Fruit fly (Drosophila melanogaster): ENCODE results near the gene CG7049.
A peak's percentile ranks its signal among the peaks of the same experiment; 100 is the strongest.

Gene CG7049

DNA sequence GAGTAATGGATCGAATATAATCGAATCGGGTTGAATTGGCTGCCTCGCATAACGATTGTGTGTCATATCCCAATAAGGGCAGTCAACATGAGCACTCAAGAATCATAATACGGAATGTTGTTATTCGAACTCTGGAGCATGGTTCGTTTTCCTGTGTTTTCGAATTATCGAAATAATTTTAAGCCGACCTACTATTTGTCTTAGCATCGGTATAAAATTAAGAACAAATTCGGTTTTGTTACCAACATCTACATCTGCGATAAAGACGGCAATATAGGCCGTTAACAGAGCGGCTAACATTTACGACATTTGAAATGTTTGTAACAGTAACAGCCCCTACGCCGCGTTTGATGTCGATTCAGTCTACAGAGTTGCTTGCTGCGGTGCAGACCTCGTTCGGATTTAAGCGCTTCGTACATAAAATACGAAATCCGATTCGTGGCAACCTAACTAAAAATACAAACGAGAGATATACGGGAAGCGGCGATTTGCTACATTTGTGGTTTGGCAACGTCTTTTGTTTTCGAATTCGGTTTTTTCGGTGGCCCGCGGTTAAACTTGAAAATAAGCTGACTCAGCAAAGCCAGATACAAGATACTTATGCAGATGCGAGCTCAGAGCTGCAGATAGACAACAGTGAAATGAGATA is 15.5 kb downstream of the CG7049 start:
- TF ChIP-seq CG12605 (GFP tag; IDR thresholded peaks at IDR 0.05) (0 out of 2 replicates have a peak, but pooled peaks have one; percentile 34), CG9948 (tag; optimal IDR thresholded peaks at IDR 0.05) (no peak), Pif1B (GFP tag; optimal IDR thresholded peaks at IDR 0.05) (peak; percentile 3), Snoo (tag; optimal IDR thresholded peaks at IDR 0.05) (peak; percentile 19), fd96Ca (GFP tag; IDR thresholded peaks at IDR 0.05) (0 out of 3 replicates have a peak, but pooled peaks have one; percentile 7), CG8301 (tag; optimal IDR thresholded peaks at IDR 0.05) (no peak), CG10348 (GFP tag; IDR thresholded peaks at IDR 0.05) (no peak), CG15710 (tag; optimal IDR thresholded peaks at IDR 0.05) (no peak), CG13204 (GFP tag; optimal IDR thresholded peaks at IDR 0.05) (no peak), CG4496 (GFP tag; IDR thresholded peaks at IDR 0.05) (no peak), EcR (GFP tag; optimal IDR thresholded peaks at IDR 0.05) (no peak), D1 (tag; optimal IDR thresholded peaks at IDR 0.05) (no peak), rn (GFP tag; IDR thresholded peaks at IDR 0.05) (no peak), gl (tag; optimal IDR thresholded peaks at IDR 0.05) (no peak), Ets98B (GFP tag; IDR thresholded peaks at IDR 0.05) (peak; percentile 11; the same call in 1 of the 2 replicates)

dm6 chr3L:159406-160084 is 16.5 kb downstream of the CG7049 start:
- TF ChIP-seq Pif1A (GFP tag; optimal IDR thresholded peaks at IDR 0.05) (no peak), CG14655 (GFP tag; optimal IDR thresholded peaks at IDR 0.05) (no peak), CG12605 (GFP tag; IDR thresholded peaks at IDR 0.05) (no peak), Ets98B (GFP tag; IDR thresholded peaks at IDR 0.05) (no peak), CG10348 (GFP tag; IDR thresholded peaks at IDR 0.05) (no peak), EcR (GFP tag; optimal IDR thresholded peaks at IDR 0.05) (no peak), Snoo (tag; optimal IDR thresholded peaks at IDR 0.05) (no peak)

DNA sequence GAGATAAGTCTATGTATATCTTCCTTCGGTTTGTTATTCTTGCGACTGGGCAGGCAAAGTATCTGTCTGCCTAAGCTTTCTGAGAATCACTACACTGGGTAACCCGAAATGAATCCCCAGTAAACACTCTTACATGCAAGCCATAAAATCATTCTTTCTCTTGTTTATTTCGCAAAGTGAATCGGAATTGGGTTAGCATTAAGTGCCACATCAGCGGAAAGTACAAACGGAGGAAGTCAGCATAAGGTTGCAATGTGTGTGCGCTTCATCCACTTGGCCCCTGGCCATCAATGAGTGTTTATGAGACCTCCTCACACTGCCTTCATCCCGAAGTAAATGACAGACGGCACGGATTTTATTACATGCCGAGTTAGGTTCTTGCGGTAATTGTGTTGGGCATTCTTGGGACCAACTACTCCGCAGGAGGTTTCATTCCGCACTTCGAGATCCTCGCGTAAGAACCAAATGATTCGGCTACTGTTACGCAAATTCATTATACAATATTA is 18.3 kb downstream of the CG7049 start:
- TF ChIP-seq EcR (GFP tag; optimal IDR thresholded peaks at IDR 0.05) (no peak), CG12605 (GFP tag; IDR thresholded peaks at IDR 0.05) (no peak), CG8159 (tag; optimal IDR thresholded peaks at IDR 0.05) (no peak), CG14655 (GFP tag; optimal IDR thresholded peaks at IDR 0.05) (no peak), CG17806 (tag; optimal IDR thresholded peaks at IDR 0.05) (no peak), CG8301 (tag; optimal IDR thresholded peaks at IDR 0.05) (no peak), gl (tag; optimal IDR thresholded peaks at IDR 0.05) (no peak), fd96Ca (GFP tag; IDR thresholded peaks at IDR 0.05) (no peak)

- TF ChIP-seq Pif1A (GFP tag; optimal IDR thresholded peaks at IDR 0.05), result peak; percentile 18
- no peak for TF ChIP-seq CG8159 (tag; optimal IDR thresholded peaks at IDR 0.05)
- TF ChIP-seq Pif1B (GFP tag; optimal IDR thresholded peaks at IDR 0.05), result peak; percentile 13
Measured at dm6 chr3L:156591-157303, 19.3 kb downstream of the CG7049 start.

- TF ChIP-seq EcR (GFP tag; optimal IDR thresholded peaks at IDR 0.05), result no peak
- TF ChIP-seq CG8159 (tag; optimal IDR thresholded peaks at IDR 0.05), result no peak
- no peak for TF ChIP-seq CG13204 (GFP tag; optimal IDR thresholded peaks at IDR 0.05)
- TF ChIP-seq CG32121 (GFP tag; IDR thresholded peaks at IDR 0.05), result no peak
- no peak for TF ChIP-seq fd96Ca (GFP tag; IDR thresholded peaks at IDR 0.05)
- TF ChIP-seq Snoo (tag; optimal IDR thresholded peaks at IDR 0.05), result no peak
- no peak for TF ChIP-seq Pif1B (GFP tag; optimal IDR thresholded peaks at IDR 0.05)
- no peak for TF ChIP-seq CG34367 (tag; optimal IDR thresholded peaks at IDR 0.05)
- no peak for TF ChIP-seq CG8301 (tag; optimal IDR thresholded peaks at IDR 0.05)
- no peak for TF ChIP-seq CG15710 (tag; optimal IDR thresholded peaks at IDR 0.05)
- TF ChIP-seq gl (tag; optimal IDR thresholded peaks at IDR 0.05), result no peak
- no peak for TF ChIP-seq Pif1A (GFP tag; optimal IDR thresholded peaks at IDR 0.05)
- TF ChIP-seq CG14655 (GFP tag; optimal IDR thresholded peaks at IDR 0.05), result no peak
- no peak for TF ChIP-seq CG17806 (tag; optimal IDR thresholded peaks at IDR 0.05)
- no peak for TF ChIP-seq D1 (tag; optimal IDR thresholded peaks at IDR 0.05)
Measured at dm6 chr3L:153670-154069, 22.4 kb downstream of the CG7049 start.

dm6 chr3L:152489-152888 is 23.5 kb downstream of the CG7049 start, which contains the start of the genes Dic61B and p130CAS:
Gene Dic61B (minus strand): TSS chr3L:152589.
Gene p130CAS (plus strand): TSS chr3L:152884.
- no peak for TF ChIP-seq CG32121 (GFP tag; IDR thresholded peaks at IDR 0.05)
- TF ChIP-seq Ets98B (GFP tag; IDR thresholded peaks at IDR 0.05), result no peak
- TF ChIP-seq EcR (GFP tag; optimal IDR thresholded peaks at IDR 0.05), result no peak
- no peak for TF ChIP-seq fd96Ca (GFP tag; IDR thresholded peaks at IDR 0.05)
- no peak for TF ChIP-seq gl (tag; optimal IDR thresholded peaks at IDR 0.05)
- TF ChIP-seq Snoo (tag; optimal IDR thresholded peaks at IDR 0.05), result no peak
- no peak for TF ChIP-seq D1 (tag; optimal IDR thresholded peaks at IDR 0.05)
- no peak for TF ChIP-seq CG14655 (GFP tag; optimal IDR thresholded peaks at IDR 0.05)
- no peak for TF ChIP-seq CG12605 (GFP tag; IDR thresholded peaks at IDR 0.05)
- TF ChIP-seq CG9948 (tag; optimal IDR thresholded peaks at IDR 0.05), result no peak
- TF ChIP-seq CG10348 (GFP tag; IDR thresholded peaks at IDR 0.05), result no peak
- no peak for TF ChIP-seq CG15710 (tag; optimal IDR thresholded peaks at IDR 0.05)
- no peak for TF ChIP-seq CG8159 (tag; optimal IDR thresholded peaks at IDR 0.05)

All from whole organism, pupa.